Worm (Caenorhabditis elegans): ENCODE results near the gene irld-14.

DNA sequence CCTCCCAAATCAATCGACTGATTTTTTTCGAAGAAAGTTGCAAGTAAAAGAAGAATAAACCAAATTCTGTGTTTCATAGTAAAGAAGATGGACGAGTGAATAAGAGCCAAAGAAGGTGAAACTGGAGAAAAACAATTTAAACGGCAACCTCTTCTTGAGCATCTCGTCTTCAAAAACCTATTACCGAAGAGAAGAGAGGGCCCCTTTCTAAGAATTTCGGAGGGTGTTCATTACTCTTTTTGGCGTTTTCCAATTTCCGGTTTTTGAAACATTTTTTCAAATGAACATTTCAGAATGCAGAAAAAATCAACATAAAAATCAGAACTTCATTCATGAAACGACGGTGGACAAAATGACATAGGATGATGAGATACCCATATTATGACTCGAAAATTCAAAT lies 15.2 kb downstream of the irld-14 start, which contains the start of gene nmr-2:
- TF ChIP-seq him-1 (tag; optimal IDR thresholded peaks at IDR 0.05) (no peak), W03F9.2 (tag; optimal IDR thresholded peaks at IDR 0.05) (no peak), dao-5 (tag; optimal IDR thresholded peaks at IDR 0.05) (no peak)
